Worm (Caenorhabditis elegans) whole organism, young adult: ENCODE data around the gene spp-19.
A peak's percentile ranks its signal among the peaks of the same experiment; 100 is the strongest.

Experiments
- B0336.3 ChIP-seq: fragments of 200-800 bp; sonication (Bioruptor generic); IDR thresholded peaks from 2 replicates; pipeline ENCODE4 v1.3.6; 2022; ENCODE audit warnings: missing genetic modification characterization, missing compliant biosample characterization
- C06A6.2 ChIP-seq: fragments of 200-800 bp; sonication (Bioruptor generic); conservative IDR thresholded peaks from 2 replicates; pipeline ENCODE4 v1.3.6; 2022; ENCODE audit warnings: missing genetic modification characterization, missing compliant biosample characterization
- C17E4.6 ChIP-seq: fragments of 200-800 bp; sonication (Bioruptor generic); IDR thresholded peaks from 2 replicates; pipeline ENCODE4 v1.3.6; 2022; ENCODE audit warnings: missing genetic modification reagents, missing genetic modification characterization, missing compliant biosample characterization
- F10E7.11 ChIP-seq: sonication (generic microtip); optimal IDR thresholded peaks from 2 replicates; lab custom pipeline; 2017; ENCODE audit warnings: mild to moderate bottlenecking, missing genetic modification characterization, moderate library complexity, missing compliant biosample characterization
- F22D6.2 ChIP-seq: sonication (generic microtip); optimal IDR thresholded peaks from 2 replicates; lab custom pipeline; 2016; ENCODE audit warnings: mild to moderate bottlenecking, missing genetic modification characterization, missing compliant biosample characterization
- F23B12.7 ChIP-seq: sonication (generic microtip); optimal IDR thresholded peaks from 2 replicates; lab custom pipeline; 2017; ENCODE audit warnings: missing genetic modification characterization, mild to moderate bottlenecking, missing compliant biosample characterization, antibody characterized with exemption, moderate library complexity; ENCODE audit not compliant: insufficient read depth
- F37B4.10 ChIP-seq: fragments of 200-800 bp; sonication (Bioruptor generic); IDR thresholded peaks from 2 replicates; pipeline ENCODE4 v1.3.6; 2022; ENCODE audit warnings: missing genetic modification characterization, missing compliant biosample characterization
- Y53F4B.3 ChIP-seq: fragments of 200-800 bp; sonication (Bioruptor generic); IDR thresholded peaks from 2 replicates; pipeline ENCODE4 v1.3.6; 2022; ENCODE audit warnings: missing genetic modification reagents, missing genetic modification characterization, missing compliant biosample characterization
- Y53G8AR.9 ChIP-seq: fragments of 200-800 bp; sonication (Bioruptor generic); conservative IDR thresholded peaks from 2 replicates; pipeline ENCODE4 v1.3.6; 2022; ENCODE audit warnings: missing genetic modification reagents, missing genetic modification characterization, missing compliant biosample characterization
- Y79H2A.3 ChIP-seq: fragments of 200-800 bp; sonication (Bioruptor generic); conservative IDR thresholded peaks from 2 replicates; pipeline ENCODE4 v1.3.6; 2022; ENCODE audit warnings: missing genetic modification reagents, missing genetic modification characterization, missing compliant biosample characterization
- Y95B8A.8 ChIP-seq: fragments of 200-800 bp; sonication (Bioruptor generic); IDR thresholded peaks from 2 replicates; pipeline ENCODE4 v1.3.6; 2022; ENCODE audit warnings: missing genetic modification reagents, missing genetic modification characterization, missing compliant biosample characterization
- aptf-3 ChIP-seq: fragments of 200-800 bp; sonication (Bioruptor generic); IDR thresholded peaks from 2 replicates; pipeline ENCODE4 v1.3.6; 2022; ENCODE audit warnings: missing genetic modification characterization, missing compliant biosample characterization
- bed-2 ChIP-seq: fragments of 200-800 bp; sonication (Bioruptor generic); IDR thresholded peaks from 2 replicates; pipeline ENCODE4 v1.3.6; 2022; ENCODE audit warnings: missing genetic modification reagents, missing genetic modification characterization, missing compliant biosample characterization
- cebp-2 ChIP-seq: fragments of 200-800 bp; sonication (Bioruptor generic); IDR thresholded peaks from 2 replicates; pipeline ENCODE4 v1.3.6; 2022; ENCODE audit warnings: missing genetic modification characterization, missing compliant biosample characterization
- ceh-100 ChIP-seq: fragments of 200-800 bp; sonication (Bioruptor generic); IDR thresholded peaks from 2 replicates; pipeline ENCODE4 v1.3.6; 2022; ENCODE audit warnings: missing genetic modification reagents, missing genetic modification characterization, missing compliant biosample characterization
- ceh-79 ChIP-seq: sonication (generic microtip); optimal IDR thresholded peaks from 2 replicates; lab custom pipeline; 2017; ENCODE audit warnings: mild to moderate bottlenecking, missing genetic modification characterization, missing compliant biosample characterization
- ceh-91 ChIP-seq: fragments of 200-800 bp; sonication (Bioruptor generic); IDR thresholded peaks from 2 replicates; pipeline ENCODE4 v1.3.6; 2022; ENCODE audit warnings: missing genetic modification reagents, missing genetic modification characterization, missing compliant biosample characterization
- chd-7 ChIP-seq: sonication (generic microtip); optimal IDR thresholded peaks from 2 replicates; lab custom pipeline; 2016; ENCODE audit warnings: mild to moderate bottlenecking, missing genetic modification characterization, moderate library complexity, missing compliant biosample characterization
- dox-1 ChIP-seq: fragments of 200-800 bp; sonication (Bioruptor generic); IDR thresholded peaks from 2 replicates; pipeline ENCODE4 v1.3.6; 2022; ENCODE audit warnings: missing genetic modification reagents, missing genetic modification characterization, missing compliant biosample characterization
- dpff-1 ChIP-seq: sonication (generic microtip); optimal IDR thresholded peaks from 2 replicates; lab custom pipeline; 2017; ENCODE audit warnings: mild to moderate bottlenecking, missing genetic modification characterization, missing compliant biosample characterization
- efl-1 ChIP-seq: fragments of 150-350 bp; optimal IDR thresholded peaks from 2 replicates; lab custom pipeline; 2014; ENCODE audit warnings: missing biosample characterization, missing genetic modification reagents, missing genetic modification characterization
- egl-18 ChIP-seq: fragments of 200-800 bp; sonication (Bioruptor generic); IDR thresholded peaks from 2 replicates; pipeline ENCODE4 v1.3.6; 2022; ENCODE audit warnings: missing genetic modification reagents, missing genetic modification characterization, missing compliant biosample characterization
- egrh-3 ChIP-seq: fragments of 200-800 bp; sonication (Bioruptor generic); IDR thresholded peaks from 2 replicates; pipeline ENCODE4 v1.3.6; 2022; ENCODE audit warnings: missing genetic modification reagents, missing genetic modification characterization, missing compliant biosample characterization
- ekl-4 ChIP-seq: fragments of 200-800 bp; sonication (Bioruptor generic); IDR thresholded peaks from 2 replicates; pipeline ENCODE4 v1.3.6; 2022; ENCODE audit warnings: missing genetic modification reagents, missing genetic modification characterization, missing compliant biosample characterization
- ets-4 ChIP-seq: fragments of 200-800 bp; sonication (Bioruptor generic); optimal IDR thresholded peaks from 2 replicates; lab custom pipeline; 2018; ENCODE audit warnings: mild to moderate bottlenecking, missing genetic modification characterization, missing compliant biosample characterization
- fkh-3 ChIP-seq: sonication (generic microtip); optimal IDR thresholded peaks from 2 replicates; lab custom pipeline; 2016; ENCODE audit warnings: mild to moderate bottlenecking, missing genetic modification characterization, missing compliant biosample characterization
- gei-17 ChIP-seq: fragments of 200-800 bp; sonication (Bioruptor generic); optimal IDR thresholded peaks from 2 replicates; lab custom pipeline; 2018; ENCODE audit warnings: mild to moderate bottlenecking, missing genetic modification characterization, missing compliant biosample characterization
- lag-1 ChIP-seq: fragments of 200-800 bp; sonication (Bioruptor generic); IDR thresholded peaks from 2 replicates; pipeline ENCODE4 v1.3.6; 2022; ENCODE audit warnings: missing genetic modification reagents, missing genetic modification characterization, missing compliant biosample characterization
- let-526 ChIP-seq: fragments of 200-800 bp; sonication (Bioruptor generic); IDR thresholded peaks from 2 replicates; pipeline ENCODE4 v1.3.6; 2022; ENCODE audit warnings: missing genetic modification reagents, missing genetic modification characterization, missing compliant biosample characterization
- lin-26 ChIP-seq: fragments of 200-800 bp; sonication (Bioruptor generic); IDR thresholded peaks from 2 replicates; pipeline ENCODE4 v1.3.6; 2022; ENCODE audit warnings: missing genetic modification reagents, missing genetic modification characterization, missing compliant biosample characterization
- lir-1 ChIP-seq: fragments of 200-800 bp; sonication (Bioruptor generic); conservative IDR thresholded peaks from 2 replicates; pipeline ENCODE4 v1.3.6; 2022; ENCODE audit warnings: missing genetic modification reagents, missing genetic modification characterization, missing compliant biosample characterization
- madf-3 ChIP-seq: fragments of 200-800 bp; sonication (Bioruptor generic); IDR thresholded peaks from 2 replicates; pipeline ENCODE4 v1.3.6; 2022; ENCODE audit warnings: missing genetic modification reagents, missing genetic modification characterization, missing compliant biosample characterization
- madf-8 ChIP-seq: fragments of 200-800 bp; sonication (Bioruptor generic); conservative IDR thresholded peaks from 2 replicates; pipeline ENCODE4 v1.3.6; 2022; ENCODE audit warnings: missing genetic modification reagents, missing genetic modification characterization, missing compliant biosample characterization
- nfyb-1 ChIP-seq: fragments of 200-800 bp; sonication (Bioruptor generic); IDR thresholded peaks from 2 replicates; pipeline ENCODE4 v1.3.6; 2022; ENCODE audit warnings: missing genetic modification reagents, missing genetic modification characterization, missing compliant biosample characterization
- nhr-179 ChIP-seq: sonication (generic microtip); optimal IDR thresholded peaks from 2 replicates; lab custom pipeline; 2016; ENCODE audit warnings: mild to moderate bottlenecking, missing genetic modification characterization, missing compliant biosample characterization
- rcor-1 ChIP-seq: fragments of 200-800 bp; sonication (Bioruptor generic); IDR thresholded peaks from 2 replicates; pipeline ENCODE4 v1.3.6; 2022; ENCODE audit warnings: missing genetic modification reagents, missing genetic modification characterization, missing compliant biosample characterization
- sdz-38 ChIP-seq: sonication (generic microtip); optimal IDR thresholded peaks from 2 replicates; lab custom pipeline; 2016; ENCODE audit warnings: missing genotype, missing genetic modification characterization, missing compliant biosample characterization
- sea-2 ChIP-seq: fragments of 200-800 bp; sonication (Bioruptor generic); IDR thresholded peaks from 2 replicates; pipeline ENCODE4 v1.3.6; 2022; ENCODE audit warnings: missing genetic modification characterization, missing compliant biosample characterization
- snpc-1.1 ChIP-seq: sonication (generic microtip); optimal IDR thresholded peaks from 2 replicates; lab custom pipeline; 2017; ENCODE audit warnings: missing genetic modification characterization, mild to moderate bottlenecking, missing compliant biosample characterization, antibody characterized with exemption, moderate library complexity, missing genotype, missing genetic modification reagents; ENCODE audit not compliant: insufficient read depth
- snpc-1.3 ChIP-seq: sonication (generic microtip); optimal IDR thresholded peaks from 2 replicates; lab custom pipeline; 2017; ENCODE audit warnings: missing genetic modification characterization, mild to moderate bottlenecking, missing compliant biosample characterization, antibody characterized with exemption, moderate library complexity, missing genotype, missing genetic modification reagents; ENCODE audit not compliant: insufficient read depth
- snpc-4 ChIP-seq, 5 experiments: fragments of 150-350 bp in 1 of 5; sonication (generic microtip) in 4 of 5; optimal IDR thresholded peaks; 2 replicates each; lab custom pipeline; 2014 to 2018; ENCODE audit warnings: missing genetic modification characterization in 5 of 5, missing biosample characterization in 3 of 5, antibody characterized with exemption in 2 of 5, mild to moderate bottlenecking in 2 of 5, missing compliant biosample characterization in 2 of 5, missing genotype in 2 of 5, moderate library complexity in 2 of 5, missing genetic modification reagents in 1 of 5
- somi-1 ChIP-seq: fragments of 200-800 bp; sonication (Bioruptor generic); optimal IDR thresholded peaks from 2 replicates; lab custom pipeline; 2018; ENCODE audit warnings: mild to moderate bottlenecking, missing genetic modification characterization, missing compliant biosample characterization
- sptf-2 ChIP-seq: fragments of 200-800 bp; sonication (Bioruptor generic); optimal IDR thresholded peaks from 2 replicates; lab custom pipeline; 2018; ENCODE audit warnings: mild to moderate bottlenecking, missing genetic modification characterization, missing compliant biosample characterization
- tbp1 ChIP-seq: fragments of 200-800 bp; sonication (Bioruptor generic); optimal IDR thresholded peaks from 2 replicates; lab custom pipeline; 2018; ENCODE audit warnings: mild to moderate bottlenecking, missing genetic modification characterization, missing compliant biosample characterization
- tbx-9 ChIP-seq: sonication (generic microtip); optimal IDR thresholded peaks from 2 replicates; lab custom pipeline; 2016; ENCODE audit warnings: borderline replicate concordance, missing genetic modification characterization, inconsistent platforms, missing compliant biosample characterization
- ztf-22 ChIP-seq: fragments of 200-800 bp; sonication (Bioruptor generic); optimal IDR thresholded peaks from 2 replicates; lab custom pipeline; 2018; ENCODE audit warnings: mild to moderate bottlenecking, missing genetic modification characterization, moderate library complexity, missing compliant biosample characterization
- ztf-26 ChIP-seq: sonication (generic microtip); optimal IDR thresholded peaks from 2 replicates; lab custom pipeline; 2017; ENCODE audit warnings: missing genetic modification characterization, missing compliant biosample characterization
- ztf-3 ChIP-seq: fragments of 200-800 bp; sonication (Bioruptor generic); optimal IDR thresholded peaks from 2 replicates; lab custom pipeline; 2018; ENCODE audit warnings: mild to moderate bottlenecking, missing genetic modification characterization, missing compliant biosample characterization

spp-19 gene

ce11 chrV:6593700-6594244 is 32.3 kb upstream of the spp-19 start, which contains the start of gene hcp-1 (continued):
- peak; percentile 99 for TF ChIP-seq madf-8 (GFP tag; lab: Robert Waterston, UW)
- TF ChIP-seq ceh-91, result peak; percentile 99
- no peak for TF ChIP-seq F22D6.2 (tag; lab: Kevin White, UChicago)
- no peak for TF ChIP-seq C06A6.2 (GFP tag; lab: Robert Waterston, UW)
- no peak for TF ChIP-seq cebp-2 (GFP tag; lab: Robert Waterston, UW)
- TF ChIP-seq madf-3, result peak; percentile 94
- TF ChIP-seq sdz-38 (tag; lab: Kevin White, UChicago), result no peak
- no peak for TF ChIP-seq F10E7.11
- no peak for TF ChIP-seq sea-2 (GFP tag; lab: Robert Waterston, UW)
- TF ChIP-seq fkh-3, result no peak
- no peak for TF ChIP-seq bed-2 (GFP tag; lab: Robert Waterston, UW)
- peak; percentile 94; the same call in 1 of the 2 replicates for TF ChIP-seq dox-1
- peak; percentile 81 for TF ChIP-seq snpc-1.3 (tag; lab: Kevin White, UChicago)
- TF ChIP-seq chd-7 (tag; lab: Kevin White, UChicago), result no peak
- TF ChIP-seq dpff-1 (tag; lab: Kevin White, UChicago), result no peak
- peak; percentile 93 for TF ChIP-seq Y95B8A.8 (GFP tag; lab: Robert Waterston, UW)
- no peak for TF ChIP-seq nhr-179
- peak; percentile 84; the same call in 1 of the 2 replicates for TF ChIP-seq C17E4.6 (GFP tag; lab: Robert Waterston, UW)
- no peak for TF ChIP-seq tbx-9 (tag; lab: Kevin White, UChicago)
- peak; percentile 90 for TF ChIP-seq ekl-4
- no peak for TF ChIP-seq gei-17 (GFP tag; lab: Kevin White, UChicago)
- TF ChIP-seq Y53G8AR.9 (GFP tag; lab: Robert Waterston, UW), result peak; percentile 89; the same call in 1 of the 2 replicates
- no peak for TF ChIP-seq lag-1 (GFP tag; lab: Robert Waterston, UW)
- TF ChIP-seq ztf-22 (GFP tag; lab: Kevin White, UChicago), result no peak
- TF ChIP-seq aptf-3 (GFP tag; lab: Robert Waterston, UW), result no peak
- TF ChIP-seq rcor-1, result peak; percentile 92
- TF ChIP-seq Y53F4B.3 (GFP tag; lab: Robert Waterston, UW), result 0 out of 2 replicates have a peak, but pooled peaks have one; percentile 30
- TF ChIP-seq egl-18 (GFP tag; lab: Robert Waterston, UW), result no peak
- no peak for TF ChIP-seq F37B4.10 (GFP tag; lab: Robert Waterston, UW)
- TF ChIP-seq somi-1 (GFP tag; lab: Kevin White, UChicago), result no peak
- TF ChIP-seq tbp1 (GFP tag; lab: Kevin White, UChicago), result no peak
- peak; percentile 34 for TF ChIP-seq snpc-4 (GFP tag; optimal IDR thresholded peaks at IDR 0.05; lab: Kevin White, UChicago)
- peak in 2 of 4 experiments; percentile 56 to 66 for TF ChIP-seq snpc-4 (tag; optimal IDR thresholded peaks at IDR 0.05; lab: Kevin White, UChicago)
- TF ChIP-seq ztf-3 (GFP tag; lab: Kevin White, UChicago), result no peak
- no peak for TF ChIP-seq Y79H2A.3
- TF ChIP-seq efl-1 (GFP tag; lab: Kevin White, UChicago), result peak; percentile 100
- TF ChIP-seq sptf-2 (GFP tag; lab: Kevin White, UChicago), result no peak
- TF ChIP-seq ets-4 (GFP tag; lab: Kevin White, UChicago), result no peak
- peak; percentile 27; the same call in 1 of the 2 replicates for TF ChIP-seq lin-26 (GFP tag; lab: Robert Waterston, UW)
- peak; percentile 38 for TF ChIP-seq snpc-1.1 (tag; lab: Kevin White, UChicago)
- peak; percentile 77 for TF ChIP-seq lir-1 (GFP tag; lab: Robert Waterston, UW)
- TF ChIP-seq ztf-26 (tag; lab: Kevin White, UChicago), result no peak
- peak; percentile 58 for TF ChIP-seq F23B12.7 (tag; lab: Kevin White, UChicago)
- no peak for TF ChIP-seq ceh-79 (tag; lab: Kevin White, UChicago)
- TF ChIP-seq B0336.3 (GFP tag; lab: Robert Waterston, UW), result no peak
- no peak for TF ChIP-seq nfyb-1 (GFP tag; lab: Robert Waterston, UW)
- peak; percentile 53; the same call in 1 of the 2 replicates for TF ChIP-seq ceh-100 (GFP tag; lab: Robert Waterston, UW)
- TF ChIP-seq let-526, result no peak
- TF ChIP-seq egrh-3, result no peak
